Worm (Caenorhabditis elegans): ENCODE data around the gene glc-3.

ce11 chrV:5442366-5442765, 11.1 kb downstream of the glc-3 start:
- TF ChIP-seq ztf-23 (GFP tag; IDR thresholded peaks at IDR 0.05) (no peak), flt-1 (GFP tag; IDR thresholded peaks at IDR 0.05) (no peak)
